Worm (Caenorhabditis elegans): ENCODE data around the gene C07A4.3.

DNA sequence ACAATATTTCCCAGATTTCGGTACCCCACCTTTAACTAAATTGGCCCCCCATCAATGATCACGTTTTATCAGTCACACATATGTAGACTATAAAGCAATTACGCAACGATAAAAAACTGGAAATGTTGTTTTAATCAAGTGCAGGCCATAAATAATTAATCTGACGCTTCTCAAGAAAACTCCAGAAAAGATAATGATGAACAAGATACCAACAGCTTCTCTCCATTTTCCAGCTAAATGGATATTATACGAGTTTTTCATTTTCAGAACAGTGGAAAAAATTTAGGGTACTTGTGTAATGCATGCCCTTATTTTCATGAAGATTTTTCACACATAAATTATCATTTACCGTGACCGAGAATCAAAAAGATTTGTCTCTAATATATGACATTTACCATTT, 41.6 kb downstream of the C07A4.3 start:
- TF ChIP-seq nhr-237 (tag; optimal IDR thresholded peaks at IDR 0.05), result no peak
- no peak for TF ChIP-seq pha-4 (tag; optimal IDR thresholded peaks at IDR 0.05)
- no peak for TF ChIP-seq unc-120 (tag; optimal IDR thresholded peaks at IDR 0.05; ENCODE audit: poor library complexity, severe bottlenecking)
- TF ChIP-seq ces-1 (GFP tag; optimal IDR thresholded peaks at IDR 0.05), result no peak
- TF ChIP-seq lin-32 (GFP tag; optimal IDR thresholded peaks at IDR 0.05), result no peak
- TF ChIP-seq ztf-11 (tag; optimal IDR thresholded peaks at IDR 0.05), result no peak
- TF ChIP-seq lsy-2 (tag; optimal IDR thresholded peaks at IDR 0.05), result no peak
- no peak for TF ChIP-seq ham-2 (GFP tag; optimal IDR thresholded peaks at IDR 0.05)
- TF ChIP-seq blmp-1 (tag; optimal IDR thresholded peaks at IDR 0.05), result no peak
- TF ChIP-seq mep-1 (tag; optimal IDR thresholded peaks at IDR 0.05), result no peak
- no peak for TF ChIP-seq unc-62 (GFP tag; optimal IDR thresholded peaks at IDR 0.05)

Data from whole organism, mixed stage, embryonic.